Worm (Caenorhabditis elegans) whole organism, L1 larva: Measurements from ENCODE around the gene odd-2.

Experiments used
- C34B4.2 ChIP-seq: sonication (generic microtip); optimal IDR thresholded peaks from 2 replicates; lab custom pipeline; 2017; ENCODE audit warnings: mild to moderate bottlenecking, missing genetic modification characterization, missing compliant biosample characterization
- elt-2 ChIP-seq: sonication (generic microtip); optimal IDR thresholded peaks from 2 replicates; lab custom pipeline; 2016; ENCODE audit warnings: missing genetic modification characterization, mild to moderate bottlenecking, inconsistent platforms, missing compliant biosample characterization, missing genetic modification reagents
- elt-3 ChIP-seq, 6 experiments: fragments of 150-350 bp in 1 of 6; sonication (generic microtip); optimal IDR thresholded peaks; 2 replicates each; lab custom pipeline; 2017 to 2018; ENCODE audit warnings: missing biosample characterization in 6 of 6, missing genetic modification characterization in 6 of 6, inconsistent platforms in 1 of 6
- lin-13 ChIP-seq: fragments of 150-350 bp; optimal IDR thresholded peaks from 2 replicates; lab custom pipeline; 2014; ENCODE audit warnings: missing biosample characterization, missing genetic modification reagents, missing genetic modification characterization
- pqm-1 ChIP-seq: sonication (generic microtip); optimal IDR thresholded peaks from 3 replicates; lab custom pipeline; 2017; ENCODE audit warnings: missing biosample characterization, missing genetic modification characterization
- rnt-1 ChIP-seq: sonication (generic microtip); optimal IDR thresholded peaks from 2 replicates; lab custom pipeline; 2016; ENCODE audit warnings: mild to moderate bottlenecking, missing genetic modification characterization, moderate library complexity, missing compliant biosample characterization
- snpc-4 ChIP-seq: fragments of 150-350 bp; optimal IDR thresholded peaks from 2 replicates; lab custom pipeline; 2014; ENCODE audit warnings: missing biosample characterization, missing genetic modification characterization

- TF ChIP-seq lin-13 (GFP tag; lab: Kevin White, UChicago): no peak
- no peak for TF ChIP-seq snpc-4
- TF ChIP-seq elt-2: no peak
- no peak for TF ChIP-seq rnt-1 (tag; lab: Kevin White, UChicago)
- no peak for TF ChIP-seq elt-3 (tag; optimal IDR thresholded peaks at IDR 0.05; lab: Kevin White, UChicago)
- TF ChIP-seq C34B4.2 (tag; lab: Kevin White, UChicago): no peak
- no peak for TF ChIP-seq pqm-1
Measured at ce11 chrX:6160427-6160826, at the start of gene odd-2.
